Fruit fly (Drosophila melanogaster) whole organism, embryonic: ENCODE measurements around the gene Pex2.

Experiments
- B-H2 ChIP-seq: fragments of 200-800 bp; sonication (Bioruptor generic); optimal IDR thresholded peaks from 2 replicates; lab custom pipeline; 2018; ENCODE audit warnings: missing biosample characterization, mild to moderate bottlenecking, missing genetic modification characterization
- Blimp-1 ChIP-seq: fragments of 200-800 bp; sonication (Bioruptor generic); optimal IDR thresholded peaks from 3 replicates; lab custom pipeline; 2018; ENCODE audit warnings: missing biosample characterization, missing genetic modification characterization, mild to moderate bottlenecking, moderate library complexity, missing genetic modification reagents
- BtbVII ChIP-seq: fragments of 200-800 bp; sonication (Bioruptor generic); optimal IDR thresholded peaks from 3 replicates; lab custom pipeline; 2017; ENCODE audit warnings: missing biosample characterization, mild to moderate bottlenecking, missing genetic modification characterization
- CG10959 ChIP-seq: fragments of 200-800 bp; sonication (Bioruptor generic); IDR thresholded peaks from 2 replicates; pipeline ENCODE4 v1.3.6; 2022; ENCODE audit warnings: missing biosample characterization, missing genetic modification characterization
- CG11093 ChIP-seq: fragments of 200-800 bp; sonication (Bioruptor generic); IDR thresholded peaks from 3 replicates; pipeline ENCODE4 v1.3.6; 2022; ENCODE audit warnings: missing biosample characterization, missing genetic modification characterization
- CG11456 ChIP-seq: fragments of 200-800 bp; sonication (Bioruptor generic); IDR thresholded peaks from 3 replicates; pipeline ENCODE4 v1.3.6; 2022; ENCODE audit warnings: missing biosample characterization, missing genetic modification characterization
- CG12769 ChIP-seq: fragments of 200-800 bp; sonication (Bioruptor generic); optimal IDR thresholded peaks from 2 replicates; lab custom pipeline; 2019; ENCODE audit warnings: missing biosample characterization, mild to moderate bottlenecking, missing genetic modification characterization, moderate library complexity
- CG13296 ChIP-seq: fragments of 200-800 bp; sonication (Bioruptor generic); optimal IDR thresholded peaks from 3 replicates; lab custom pipeline; 2018; ENCODE audit warnings: missing biosample characterization, mild to moderate bottlenecking, missing genetic modification characterization
- CG1603 ChIP-seq: fragments of 200-800 bp; sonication (Bioruptor generic); optimal IDR thresholded peaks from 2 replicates; lab custom pipeline; 2019; ENCODE audit warnings: missing biosample characterization, mild to moderate bottlenecking, missing genetic modification characterization, moderate library complexity
- CG3163 ChIP-seq: fragments of 200-800 bp; sonication (Bioruptor generic); optimal IDR thresholded peaks from 3 replicates; lab custom pipeline; 2016; ENCODE audit warnings: missing biosample characterization, missing genetic modification characterization
- CG32772 ChIP-seq: fragments of 200-800 bp; sonication (Bioruptor generic); IDR thresholded peaks from 2 replicates; pipeline ENCODE4 v1.3.6; 2022; ENCODE audit warnings: missing biosample characterization, missing genetic modification characterization
- CG34376 ChIP-seq: fragments of 200-800 bp; sonication (Bioruptor generic); optimal IDR thresholded peaks from 2 replicates; lab custom pipeline; 2018; ENCODE audit warnings: missing biosample characterization, mild to moderate bottlenecking, missing genetic modification characterization
- CG6272 ChIP-seq: fragments of 200-800 bp; sonication (Bioruptor generic); IDR thresholded peaks from 2 replicates; pipeline ENCODE4 v1.3.6; 2022; ENCODE audit warnings: missing biosample characterization, missing genetic modification characterization
- CG9876 ChIP-seq: fragments of 200-800 bp; sonication (Bioruptor generic); optimal IDR thresholded peaks from 2 replicates; lab custom pipeline; 2016; ENCODE audit warnings: missing biosample characterization, missing genetic modification characterization
- D19A ChIP-seq: fragments of 200-800 bp; optimal IDR thresholded peaks from 3 replicates; lab custom pipeline; 2019; ENCODE audit warnings: missing biosample characterization, mild to moderate bottlenecking, missing genetic modification characterization, moderate library complexity
- Dip3 ChIP-seq: fragments of 200-800 bp; sonication (Bioruptor generic); optimal IDR thresholded peaks from 3 replicates; lab custom pipeline; 2016; ENCODE audit warnings: missing biosample characterization, missing genetic modification characterization
- Drgx ChIP-seq: fragments of 200-800 bp; sonication (Bioruptor generic); IDR thresholded peaks from 2 replicates; pipeline ENCODE4 v1.3.6; 2022; ENCODE audit warnings: missing biosample characterization, missing genetic modification characterization
- E2f1 ChIP-seq: fragments of 200-800 bp; sonication (Bioruptor generic); IDR thresholded peaks from 2 replicates; pipeline ENCODE4 v1.3.6; 2022; ENCODE audit warnings: missing biosample characterization, missing genetic modification characterization
- Elba2 ChIP-seq: fragments of 200-800 bp; sonication (Bioruptor generic); optimal IDR thresholded peaks from 3 replicates; lab custom pipeline; 2016; ENCODE audit warnings: missing biosample characterization, missing genetic modification characterization
- Ets65A ChIP-seq: fragments of 200-800 bp; sonication (Bioruptor generic); peaks from one replicate; lab custom pipeline; 2016; ENCODE audit warnings: missing biosample characterization, missing genetic modification characterization
- Fer2 ChIP-seq: fragments of 200-800 bp; sonication (Bioruptor generic); optimal IDR thresholded peaks from 2 replicates; lab custom pipeline; 2018; ENCODE audit warnings: missing biosample characterization, mild to moderate bottlenecking, missing genetic modification characterization, moderate library complexity
- Gug ChIP-seq: fragments of 200-800 bp; sonication (Bioruptor generic); IDR thresholded peaks from 4 replicates; pipeline ENCODE4 v1.3.6; 2022; ENCODE audit warnings: missing biosample characterization, missing genetic modification characterization
- H15 ChIP-seq: fragments of 200-800 bp; sonication (Bioruptor generic); IDR thresholded peaks from 3 replicates; pipeline ENCODE4 v1.3.6; 2022; ENCODE audit warnings: missing biosample characterization, missing genetic modification characterization
- Hand ChIP-seq: fragments of 200-800 bp; sonication (Bioruptor generic); optimal IDR thresholded peaks from 2 replicates; lab custom pipeline; 2017; ENCODE audit warnings: mild to moderate bottlenecking, missing biosample characterization, missing genetic modification reagents, missing genetic modification characterization
- Hey ChIP-seq: fragments of 200-800 bp; sonication (Bioruptor generic); optimal IDR thresholded peaks from 3 replicates; lab custom pipeline; 2018; ENCODE audit warnings: missing biosample characterization, mild to moderate bottlenecking, missing genetic modification characterization
- MBD-R2 ChIP-seq: fragments of 200-800 bp; sonication (Bioruptor generic); IDR thresholded peaks from 2 replicates; pipeline ENCODE4 v1.3.6; 2022; ENCODE audit warnings: missing biosample characterization, missing genetic modification characterization
- Med ChIP-seq: fragments of 200-800 bp; sonication (Bioruptor generic); peaks from one replicate; lab custom pipeline; 2016; ENCODE audit warnings: missing biosample characterization, missing genetic modification characterization, mild to moderate bottlenecking, inconsistent platforms, moderate library complexity
- Optix ChIP-seq: fragments of 200-800 bp; sonication (Bioruptor generic); IDR thresholded peaks from 3 replicates; pipeline ENCODE4 v1.3.6; 2022; ENCODE audit warnings: missing biosample characterization, missing genetic modification characterization
- Spps ChIP-seq: fragments of 200-800 bp; sonication (Bioruptor generic); optimal IDR thresholded peaks from 2 replicates; lab custom pipeline; 2018; ENCODE audit warnings: missing biosample characterization, mild to moderate bottlenecking, missing genetic modification characterization
- Usf ChIP-seq: fragments of 200-800 bp; sonication (Bioruptor generic); optimal IDR thresholded peaks from 2 replicates; lab custom pipeline; 2017; ENCODE audit warnings: missing genotype, missing biosample characterization, missing genetic modification characterization
- ac ChIP-seq: fragments of 200-800 bp; sonication (Bioruptor generic); optimal IDR thresholded peaks from 3 replicates; lab custom pipeline; 2017; ENCODE audit warnings: missing biosample characterization, mild to moderate bottlenecking, missing genetic modification characterization
- aop ChIP-seq: fragments of 200-800 bp; sonication (Bioruptor generic); IDR thresholded peaks from 2 replicates; pipeline ENCODE4 v1.3.6; 2022; ENCODE audit warnings: missing biosample characterization, missing genetic modification characterization
- ap ChIP-seq: fragments of 200-800 bp; sonication (Bioruptor generic); IDR thresholded peaks from 2 replicates; pipeline ENCODE4 v1.3.6; 2022; ENCODE audit warnings: missing biosample characterization, missing genetic modification characterization
- bsh ChIP-seq, 2 experiments: fragments of 200-800 bp; sonication (Bioruptor generic); optimal IDR thresholded peaks; 2 replicates each; lab custom pipeline; 2017 to 2018; ENCODE audit warnings: mild to moderate bottlenecking in 2 of 2, missing biosample characterization in 2 of 2, missing genetic modification characterization in 2 of 2, moderate library complexity in 1 of 2
- cg ChIP-seq: fragments of 200-800 bp; sonication (Bioruptor generic); optimal IDR thresholded peaks from 3 replicates; lab custom pipeline; 2019; ENCODE audit warnings: missing biosample characterization, mild to moderate bottlenecking, missing genetic modification characterization, moderate library complexity
- crol ChIP-seq: fragments of 200-800 bp; sonication (Bioruptor generic); IDR thresholded peaks from 2 replicates; pipeline ENCODE4 v1.3.6; 2022; ENCODE audit warnings: missing biosample characterization, missing genetic modification characterization
- da ChIP-seq: fragments of 200-800 bp; sonication (Bioruptor generic); optimal IDR thresholded peaks from 2 replicates; lab custom pipeline; 2016; ENCODE audit warnings: missing biosample characterization, missing genetic modification characterization
- dan ChIP-seq: fragments of 200-800 bp; sonication (Bioruptor generic); IDR thresholded peaks from 2 replicates; pipeline ENCODE4 v1.3.6; 2022; ENCODE audit warnings: missing biosample characterization, missing genetic modification characterization
- ham ChIP-seq: fragments of 200-800 bp; sonication (Bioruptor generic); IDR thresholded peaks from 2 replicates; pipeline ENCODE4 v1.3.6; 2022; ENCODE audit warnings: missing biosample characterization, missing genetic modification characterization
- klu ChIP-seq: fragments of 200-800 bp; sonication (Bioruptor generic); IDR thresholded peaks from 2 replicates; pipeline ENCODE4 v1.3.6; 2022; ENCODE audit warnings: missing biosample characterization, missing genetic modification characterization
- lbe ChIP-seq: fragments of 200-800 bp; sonication (Bioruptor generic); optimal IDR thresholded peaks from 2 replicates; lab custom pipeline; 2016; ENCODE audit warnings: missing biosample characterization, mild to moderate bottlenecking, missing genetic modification characterization
- p53 ChIP-seq: fragments of 200-800 bp; sonication (Bioruptor generic); optimal IDR thresholded peaks from 2 replicates; lab custom pipeline; 2016; ENCODE audit warnings: missing biosample characterization, missing genetic modification characterization
- run ChIP-seq: fragments of 200-800 bp; sonication (Bioruptor generic); optimal IDR thresholded peaks from 3 replicates; lab custom pipeline; 2018; ENCODE audit warnings: missing biosample characterization, mild to moderate bottlenecking, missing genetic modification characterization
- sqz ChIP-seq: fragments of 200-800 bp; sonication (Bioruptor generic); optimal IDR thresholded peaks from 3 replicates; lab custom pipeline; 2018; ENCODE audit warnings: missing biosample characterization, mild to moderate bottlenecking, missing genetic modification characterization
- tna ChIP-seq: fragments of 200-800 bp; sonication (Bioruptor generic); IDR thresholded peaks from 2 replicates; pipeline ENCODE4 v1.3.6; 2022; ENCODE audit warnings: missing biosample characterization, missing genetic modification characterization; ENCODE audit not compliant: partially characterized antibody
- toy ChIP-seq: fragments of 200-800 bp; sonication (Bioruptor generic); IDR thresholded peaks from 2 replicates; pipeline ENCODE4 v1.3.6; 2022; ENCODE audit warnings: missing biosample characterization, missing genetic modification characterization
- vfl ChIP-seq: fragments of 200-800 bp; sonication (Bioruptor generic); optimal IDR thresholded peaks from 2 replicates; lab custom pipeline; 2016; ENCODE audit warnings: missing biosample characterization, missing genetic modification characterization
- z ChIP-seq: fragments of 200-800 bp; sonication (Bioruptor generic); IDR thresholded peaks from 3 replicates; pipeline ENCODE4 v1.3.6; 2022; ENCODE audit warnings: missing biosample characterization, missing genetic modification characterization
- zen2 ChIP-seq: fragments of 200-800 bp; sonication (Bioruptor generic); IDR thresholded peaks from 3 replicates; pipeline ENCODE4 v1.3.6; 2022; ENCODE audit warnings: missing biosample characterization, missing genetic modification characterization; ENCODE audit not compliant: partially characterized antibody

Pex2 gene

DNA sequence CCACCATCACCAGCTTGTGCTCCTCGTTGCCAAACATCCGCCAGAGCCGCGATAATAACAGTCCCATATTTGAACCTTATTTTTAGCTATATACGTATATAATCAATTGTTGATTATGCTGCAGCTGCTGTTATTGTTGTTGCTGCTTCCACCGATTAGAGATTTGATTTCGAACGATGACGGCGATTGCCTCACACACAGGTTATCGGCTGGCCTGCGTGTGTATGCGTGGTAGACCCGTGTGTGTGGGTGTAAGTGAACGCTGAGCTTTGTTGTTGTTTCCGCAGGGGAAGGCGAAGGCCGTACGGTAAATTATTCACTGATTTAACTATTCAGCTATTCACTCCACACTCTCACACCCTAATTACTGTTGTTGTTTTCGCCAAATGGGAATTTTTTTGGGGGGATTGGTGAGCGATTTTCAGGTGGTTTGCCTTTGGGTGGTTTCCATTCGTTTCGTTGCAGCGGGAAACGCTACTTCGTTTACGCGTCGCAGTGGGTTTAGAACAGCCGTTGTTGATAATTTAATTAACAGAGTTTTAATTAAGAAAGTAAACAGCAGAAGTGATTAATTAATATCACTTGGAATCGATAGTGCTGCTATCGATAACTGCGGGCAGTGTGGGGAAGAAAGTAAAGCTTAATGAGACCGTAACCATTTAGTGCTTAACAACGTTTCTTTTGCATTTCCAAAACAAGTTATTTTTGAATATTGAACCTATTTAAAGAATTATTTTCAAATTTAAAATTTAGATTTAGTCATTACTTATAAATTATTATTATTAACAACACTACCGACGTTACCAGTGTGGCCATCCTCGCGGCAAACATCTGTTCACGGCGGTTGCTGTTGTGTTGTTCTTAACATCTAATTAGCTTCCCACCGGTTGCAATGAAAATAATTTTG is 39.4 kb upstream of the Pex2 start, which contains the start of the genes Arl5 and CG13671:
Arl5 (minus strand) TSS at position 616 of the 907 bp plus-strand sequence.
CG13671 (plus strand) TSS at position 841 of the 907 bp plus-strand sequence.
- peak; percentile 79 for TF ChIP-seq Dip3
- peak; percentile 89 for TF ChIP-seq Ets65A (GFP tag; lab: Kevin White, UChicago)
- TF ChIP-seq Optix (GFP tag; lab: Robert Waterston, UW), result peak; percentile 62; the same call in 1 of the 3 replicates
- peak; percentile 54 for TF ChIP-seq vfl (GFP tag; lab: Kevin White, UChicago)
- TF ChIP-seq Usf (GFP tag; lab: Kevin White, UChicago), result peak; percentile 19
- peak; percentile 73; the same call in 3 of the 4 replicates for TF ChIP-seq Gug (GFP tag; lab: Robert Waterston, UW)
- TF ChIP-seq p53, result no peak
- TF ChIP-seq zen2 (GFP tag; lab: Robert Waterston, UW), result peak; percentile 44; the same call in 2 of the 3 replicates
- peak; percentile 1 for TF ChIP-seq CG9876 (GFP tag; lab: Kevin White, UChicago)
- peak; percentile 12; the same call in 1 of the 2 replicates for TF ChIP-seq dan (GFP tag; lab: Robert Waterston, UW)
- TF ChIP-seq E2f1 (GFP tag; lab: Robert Waterston, UW), result peak; percentile 71
- TF ChIP-seq da (GFP tag; lab: Kevin White, UChicago), result no peak
- TF ChIP-seq BtbVII, result no peak
- no peak for TF ChIP-seq sqz (GFP tag; lab: Kevin White, UChicago)
- TF ChIP-seq Elba2, result peak; percentile 54
- no peak for TF ChIP-seq run (tag; lab: Kevin White, UChicago)
- TF ChIP-seq B-H2 (GFP tag; lab: Kevin White, UChicago), result peak; percentile 37
- TF ChIP-seq CG11093 (GFP tag; lab: Robert Waterston, UW), result peak; percentile 63
- peak; percentile 20 for TF ChIP-seq CG12769 (tag; lab: Kevin White, UChicago)
- peak; percentile 51 for TF ChIP-seq ap (GFP tag; lab: Robert Waterston, UW)
- peak; percentile 60 for TF ChIP-seq CG3163 (GFP tag; lab: Kevin White, UChicago)
- peak; percentile 83 for TF ChIP-seq CG32772
- TF ChIP-seq CG1603 (tag; lab: Kevin White, UChicago), result peak; percentile 25
- peak; percentile 66 for TF ChIP-seq CG13296 (GFP tag; lab: Kevin White, UChicago)
- peak; percentile 54; the same call in 1 of the 2 replicates for TF ChIP-seq klu (GFP tag; lab: Robert Waterston, UW)
- peak; percentile 88 for TF ChIP-seq CG11456 (GFP tag; lab: Robert Waterston, UW)
- no peak for TF ChIP-seq aop (GFP tag; lab: Robert Waterston, UW)
- TF ChIP-seq toy (GFP tag; lab: Robert Waterston, UW), result no peak
- TF ChIP-seq lbe (GFP tag; lab: Kevin White, UChicago), result peak; percentile 89
- no peak for TF ChIP-seq ac (GFP tag; lab: Kevin White, UChicago)
- no peak for TF ChIP-seq Hand (GFP tag; lab: Kevin White, UChicago)
- no peak for TF ChIP-seq Fer2
- peak; percentile 70 for TF ChIP-seq Drgx (GFP tag; lab: Robert Waterston, UW)
- peak; percentile 92 for TF ChIP-seq Med (GFP tag; lab: Kevin White, UChicago)
- TF ChIP-seq crol (GFP tag; lab: Robert Waterston, UW), result no peak; the same call in 1 of the 2 replicates
- TF ChIP-seq Spps, result peak; percentile 4
- TF ChIP-seq cg (GFP tag; lab: Kevin White, UChicago), result peak; percentile 91
- TF ChIP-seq Hey (tag; lab: Kevin White, UChicago), result no peak
- TF ChIP-seq Blimp-1, result peak; percentile 76
- TF ChIP-seq bsh (GFP tag; optimal IDR thresholded peaks at IDR 0.05; lab: Kevin White, UChicago), result peak in 1 of 2 experiments; percentile 83
- TF ChIP-seq CG10959, result peak; percentile 23; the same call in 1 of the 2 replicates
- TF ChIP-seq H15 (GFP tag; lab: Robert Waterston, UW), result peak; percentile 83
- peak; percentile 67 for TF ChIP-seq CG6272 (GFP tag; lab: Robert Waterston, UW)
- TF ChIP-seq D19A, result no peak
- peak; percentile 75 for TF ChIP-seq CG34376
- TF ChIP-seq z, result no peak
- no peak for TF ChIP-seq tna (GFP tag; lab: Robert Waterston, UW)
- TF ChIP-seq ham (GFP tag; lab: Robert Waterston, UW), result no peak
- TF ChIP-seq MBD-R2 (GFP tag; lab: Robert Waterston, UW), result peak; percentile 94
